Worm (Caenorhabditis elegans) whole organism, late embryonic: Measurements from ENCODE around the gene allo-1.

Source experiments
- C08G9.2 ChIP-seq: sonication (generic microtip); optimal IDR thresholded peaks from 2 replicates; lab custom pipeline; 2016; ENCODE audit warnings: mild to moderate bottlenecking, missing genetic modification characterization, moderate library complexity, missing compliant biosample characterization
- F13H6.1 ChIP-seq: sonication (generic microtip); optimal IDR thresholded peaks from 2 replicates; lab custom pipeline; 2016; ENCODE audit warnings: missing genetic modification characterization, missing compliant biosample characterization
- K09A11.1 ChIP-seq: sonication (generic microtip); optimal IDR thresholded peaks from 2 replicates; lab custom pipeline; 2017; ENCODE audit warnings: antibody characterized with exemption, mild to moderate bottlenecking, missing genetic modification characterization, missing compliant biosample characterization; ENCODE audit not compliant: insufficient read depth
- ahr-1 ChIP-seq: sonication (generic microtip); optimal IDR thresholded peaks from 2 replicates; lab custom pipeline; 2016; ENCODE audit warnings: missing genetic modification characterization, missing compliant biosample characterization
- ceh-14 ChIP-seq: sonication (generic microtip); optimal IDR thresholded peaks from 2 replicates; lab custom pipeline; 2016; ENCODE audit warnings: missing genotype, missing genetic modification characterization, missing compliant biosample characterization
- ceh-18 ChIP-seq: sonication (generic microtip); optimal IDR thresholded peaks from 2 replicates; lab custom pipeline; 2016; ENCODE audit warnings: missing genetic modification characterization, missing compliant biosample characterization
- ceh-2 ChIP-seq: sonication (generic microtip); optimal IDR thresholded peaks from 2 replicates; lab custom pipeline; 2016; ENCODE audit warnings: missing genotype, missing genetic modification characterization, missing compliant biosample characterization
- ceh-22 ChIP-seq: sonication (generic microtip); optimal IDR thresholded peaks from 2 replicates; lab custom pipeline; 2017; ENCODE audit warnings: missing biosample characterization, missing genetic modification characterization
- ceh-24 ChIP-seq: sonication (generic microtip); optimal IDR thresholded peaks from 2 replicates; lab custom pipeline; 2016; ENCODE audit warnings: mild to moderate bottlenecking, missing genetic modification characterization, missing compliant biosample characterization
- ceh-30 ChIP-seq: fragments of 150-350 bp; optimal IDR thresholded peaks from 2 replicates; lab custom pipeline; 2014; ENCODE audit warnings: missing biosample characterization, missing genetic modification characterization
- ceh-45 ChIP-seq: fragments of 200-800 bp; sonication (Bioruptor generic); IDR thresholded peaks from 2 replicates; pipeline ENCODE4 v1.3.6; 2022; ENCODE audit warnings: missing genetic modification reagents, missing genetic modification characterization, missing compliant biosample characterization
- ceh-9 ChIP-seq: sonication (generic microtip); optimal IDR thresholded peaks from 2 replicates; lab custom pipeline; 2016; ENCODE audit warnings: mild to moderate bottlenecking, missing genetic modification characterization, inconsistent platforms, missing compliant biosample characterization
- dmd-4 ChIP-seq: sonication (generic microtip); optimal IDR thresholded peaks from 2 replicates; lab custom pipeline; 2016; ENCODE audit warnings: borderline replicate concordance, missing genetic modification characterization, missing compliant biosample characterization
- dve-1 ChIP-seq: sonication (generic microtip); optimal IDR thresholded peaks from 2 replicates; lab custom pipeline; 2017; ENCODE audit warnings: antibody characterized with exemption, mild to moderate bottlenecking, missing genetic modification characterization, missing compliant biosample characterization
- elt-4 ChIP-seq: sonication (generic microtip); optimal IDR thresholded peaks from 2 replicates; lab custom pipeline; 2016; ENCODE audit warnings: missing genetic modification characterization, missing compliant biosample characterization
- ets-4 ChIP-seq: sonication (generic microtip); optimal IDR thresholded peaks from 2 replicates; lab custom pipeline; 2016; ENCODE audit warnings: missing genetic modification characterization, missing compliant biosample characterization
- eyg-1 ChIP-seq: sonication (generic microtip); optimal IDR thresholded peaks from 2 replicates; lab custom pipeline; 2016; ENCODE audit warnings: missing genotype, missing genetic modification characterization, missing compliant biosample characterization
- hlh-15 ChIP-seq: sonication (generic microtip); optimal IDR thresholded peaks from 2 replicates; lab custom pipeline; 2016; ENCODE audit warnings: missing genetic modification characterization, missing compliant biosample characterization
- hlh-30 ChIP-seq: sonication (generic microtip); optimal IDR thresholded peaks from 2 replicates; lab custom pipeline; 2017; ENCODE audit warnings: antibody characterized with exemption, missing genetic modification characterization, missing compliant biosample characterization; ENCODE audit not compliant: insufficient read depth
- hlh-6 ChIP-seq: sonication (generic microtip); optimal IDR thresholded peaks from 2 replicates; lab custom pipeline; 2016; ENCODE audit warnings: missing genotype, missing genetic modification characterization, missing compliant biosample characterization
- lim-6 ChIP-seq: sonication (generic microtip); optimal IDR thresholded peaks from 2 replicates; lab custom pipeline; 2016; ENCODE audit warnings: missing genetic modification characterization, missing compliant biosample characterization
- mec-3 ChIP-seq: sonication (generic microtip); optimal IDR thresholded peaks from 2 replicates; lab custom pipeline; 2016; ENCODE audit warnings: borderline replicate concordance, missing genetic modification characterization, missing compliant biosample characterization
- nfya-1 ChIP-seq: sonication (generic microtip); optimal IDR thresholded peaks from 2 replicates; lab custom pipeline; 2017; ENCODE audit warnings: missing genetic modification characterization, mild to moderate bottlenecking, missing compliant biosample characterization, antibody characterized with exemption, moderate library complexity
- nhr-11 ChIP-seq: fragments of 150-350 bp; optimal IDR thresholded peaks from 2 replicates; lab custom pipeline; 2014; ENCODE audit warnings: missing biosample characterization, missing genetic modification characterization
- nhr-232 ChIP-seq: sonication (generic microtip); optimal IDR thresholded peaks from 2 replicates; lab custom pipeline; 2016; ENCODE audit warnings: missing genetic modification characterization, missing compliant biosample characterization
- npax-4 ChIP-seq: sonication (generic microtip); optimal IDR thresholded peaks from 2 replicates; lab custom pipeline; 2016; ENCODE audit warnings: missing genetic modification characterization, missing compliant biosample characterization
- odd-2 ChIP-seq: sonication (generic microtip); optimal IDR thresholded peaks from 2 replicates; lab custom pipeline; 2017; ENCODE audit warnings: antibody characterized with exemption, mild to moderate bottlenecking, missing genetic modification characterization, missing compliant biosample characterization
- pha-2 ChIP-seq: sonication (generic microtip); optimal IDR thresholded peaks from 2 replicates; lab custom pipeline; 2017; ENCODE audit warnings: mild to moderate bottlenecking, missing genetic modification characterization, missing compliant biosample characterization
- pros-1 ChIP-seq: fragments of 150-350 bp; optimal IDR thresholded peaks from 2 replicates; lab custom pipeline; 2014; ENCODE audit warnings: missing biosample characterization, missing genetic modification reagents, missing genetic modification characterization
- ref-2 ChIP-seq: sonication (generic microtip); optimal IDR thresholded peaks from 2 replicates; lab custom pipeline; 2016; ENCODE audit warnings: missing genetic modification characterization, missing compliant biosample characterization
- rnt-1 ChIP-seq: sonication (generic microtip); optimal IDR thresholded peaks from 2 replicates; lab custom pipeline; 2016; ENCODE audit warnings: missing genetic modification characterization, missing compliant biosample characterization
- sdc-2 ChIP-seq: sonication (generic microtip); optimal IDR thresholded peaks from 2 replicates; lab custom pipeline; 2016; ENCODE audit warnings: missing genotype, missing genetic modification characterization, missing compliant biosample characterization
- sox-2 ChIP-seq: fragments of 200-800 bp; sonication (Bioruptor generic); IDR thresholded peaks from 2 replicates; pipeline ENCODE4 v1.3.6; 2022; ENCODE audit warnings: missing genetic modification reagents, missing genetic modification characterization, missing compliant biosample characterization
- sox-4 ChIP-seq: sonication (generic microtip); optimal IDR thresholded peaks from 2 replicates; lab custom pipeline; 2017; ENCODE audit warnings: mild to moderate bottlenecking, missing genetic modification characterization, inconsistent platforms, missing compliant biosample characterization
- ttx-3 ChIP-seq: sonication (generic microtip); optimal IDR thresholded peaks from 2 replicates; lab custom pipeline; 2016; ENCODE audit warnings: missing genetic modification reagents, missing genetic modification characterization, missing compliant biosample characterization
- unc-42 ChIP-seq: sonication (generic microtip); optimal IDR thresholded peaks from 2 replicates; lab custom pipeline; 2016; ENCODE audit warnings: missing genotype, missing genetic modification characterization, missing compliant biosample characterization
- unc-55 ChIP-seq: sonication (generic microtip); optimal IDR thresholded peaks from 2 replicates; lab custom pipeline; 2017; ENCODE audit warnings: missing biosample characterization, missing genetic modification reagents, missing genetic modification characterization
- ztf-16 ChIP-seq: sonication (generic microtip); optimal IDR thresholded peaks from 2 replicates; lab custom pipeline; 2017; ENCODE audit warnings: missing genetic modification characterization, missing compliant biosample characterization

The allo-1 gene

ce11 chrIV:10697022-10697979 lies at the start of gene allo-1:
Gene allo-1 (minus strand): TSS chrIV:10697072.
- TF ChIP-seq mec-3 (no peak), unc-55 (GFP tag; lab: Kevin White, UChicago) (peak; percentile 23), ceh-18 (tag; lab: Kevin White, UChicago) (peak; percentile 28), C08G9.2 (tag; lab: Kevin White, UChicago) (no peak), hlh-30 (tag; lab: Kevin White, UChicago) (peak; percentile 79), ttx-3 (tag; lab: Kevin White, UChicago) (no peak)

ce11 chrIV:10745332-10745731 lies 48.5 kb upstream of the allo-1 start:
- no peak for TF ChIP-seq hlh-15 (tag; lab: Kevin White, UChicago)
- TF ChIP-seq F13H6.1 (tag; lab: Kevin White, UChicago) = no peak
- TF ChIP-seq npax-4 (tag; lab: Kevin White, UChicago) = no peak
- no peak for TF ChIP-seq mec-3
- TF ChIP-seq dve-1 (tag; lab: Kevin White, UChicago) = no peak
- no peak for TF ChIP-seq sox-4
- no peak for TF ChIP-seq eyg-1 (tag; lab: Kevin White, UChicago)
- TF ChIP-seq ceh-24 (tag; lab: Kevin White, UChicago) = no peak
- no peak for TF ChIP-seq ets-4 (tag; lab: Kevin White, UChicago)
- no peak for TF ChIP-seq unc-55 (GFP tag; lab: Kevin White, UChicago)
- TF ChIP-seq ceh-14 (tag; lab: Kevin White, UChicago) = no peak
- no peak for TF ChIP-seq ztf-16 (tag; lab: Kevin White, UChicago)
- TF ChIP-seq ceh-22 (tag; lab: Kevin White, UChicago) = no peak
- TF ChIP-seq ceh-30 = no peak
- no peak for TF ChIP-seq pha-2 (tag; lab: Kevin White, UChicago)
- no peak for TF ChIP-seq sdc-2 (tag; lab: Kevin White, UChicago)
- TF ChIP-seq ref-2 = no peak
- TF ChIP-seq dmd-4 (tag; lab: Kevin White, UChicago) = no peak
- TF ChIP-seq hlh-6 = no peak
- no peak for TF ChIP-seq ceh-18 (tag; lab: Kevin White, UChicago)
- TF ChIP-seq, all 69 proteins: peak for 0

ce11 chrIV:10744475-10744874 lies 47.6 kb upstream of the allo-1 start, which contains the start of gene T25B9.3:
Gene T25B9.3 (plus strand): TSS chrIV:10744775.
- TF ChIP-seq ets-4 (tag; lab: Kevin White, UChicago) (no peak), F13H6.1 (tag; lab: Kevin White, UChicago) (no peak), ceh-2 (no peak), lim-6 (tag; lab: Kevin White, UChicago) (no peak), elt-4 (no peak), odd-2 (tag; lab: Kevin White, UChicago) (no peak)

ce11 chrIV:10738328-10738727 lies 41.5 kb upstream of the allo-1 start, which contains the start of gene ssp-34:
Gene ssp-34 (minus strand): TSS chrIV:10738602.
- no peak for TF ChIP-seq ceh-45
- TF ChIP-seq unc-42 (tag; lab: Kevin White, UChicago) = no peak
- no peak for TF ChIP-seq nhr-232 (tag; lab: Kevin White, UChicago)
- TF ChIP-seq ceh-9 (tag; lab: Kevin White, UChicago) = no peak
- TF ChIP-seq ceh-14 (tag; lab: Kevin White, UChicago) = no peak

- TF ChIP-seq odd-2 (tag; lab: Kevin White, UChicago) = no peak
- TF ChIP-seq ceh-24 (tag; lab: Kevin White, UChicago) = no peak
- no peak for TF ChIP-seq nfya-1
- TF ChIP-seq ahr-1 (tag; lab: Kevin White, UChicago) = no peak
- TF ChIP-seq pros-1 (tag; lab: Kevin White, UChicago) = no peak
- TF ChIP-seq rnt-1 (tag; lab: Kevin White, UChicago) = no peak
- no peak for TF ChIP-seq sox-2 (GFP tag; lab: Robert Waterston, UW)
- TF ChIP-seq nhr-11 (tag; lab: Kevin White, UChicago) = no peak
- TF ChIP-seq K09A11.1 (tag; lab: Kevin White, UChicago) = no peak
Observed at ce11 chrIV:10737011-10737553, 40.2 kb upstream of the allo-1 start, which contains the start of gene grl-21. Gene grl-21 (plus strand): TSS chrIV:10737474.
